Fruit fly (Drosophila melanogaster): ENCODE data around the gene ND-B14.5A.

Gene ND-B14.5A

dm6 chrX:2199303-2199702, 27.0 kb downstream of the ND-B14.5A start (continued):
- TF ChIP-seq sd (tag; optimal IDR thresholded peaks at IDR 0.05) (peak; percentile 85), CG3995 (GFP tag; optimal IDR thresholded peaks at IDR 0.05) (no peak), CG9727 (GFP tag; optimal IDR thresholded peaks at IDR 0.05) (no peak), vnd (GFP tag; IDR thresholded peaks at IDR 0.05; ENCODE audit: partially characterized antibody) (peak; percentile 46; the same call in 1 of the 3 replicates), Poxn (GFP tag; IDR thresholded peaks at IDR 0.05) (no peak), CG14860 (GFP tag; IDR thresholded peaks at IDR 0.05; ENCODE audit: partially characterized antibody) (no peak)

dm6 chrX:2203766-2204165, 31.4 kb downstream of the ND-B14.5A start, which contains the start of gene FarO:
FarO (minus strand) TSS chrX:2203866.
- TF ChIP-seq CG10274 (GFP tag; optimal IDR thresholded peaks at IDR 0.05): no peak
- TF ChIP-seq CG2678 (tag; optimal IDR thresholded peaks at IDR 0.05): no peak
- no peak for TF ChIP-seq CG13624 (GFP tag; optimal IDR thresholded peaks at IDR 0.05)
- TF ChIP-seq scrt (GFP tag; optimal IDR thresholded peaks at IDR 0.05): no peak
- TF ChIP-seq CG3995 (GFP tag; optimal IDR thresholded peaks at IDR 0.05): no peak
- TF ChIP-seq CG32767 (GFP tag; IDR thresholded peaks at IDR 0.05): no peak
- no peak for TF ChIP-seq CG5245 (GFP tag; optimal IDR thresholded peaks at IDR 0.05)
- no peak for TF ChIP-seq Trl (optimal IDR thresholded peaks at IDR 0.05)
- TF ChIP-seq Trl (GFP tag; optimal IDR thresholded peaks at IDR 0.05): no peak
- TF ChIP-seq NFAT (GFP tag; IDR thresholded peaks at IDR 0.05): no peak
- no peak for TF ChIP-seq CG6683 (GFP tag; optimal IDR thresholded peaks at IDR 0.05)
- no peak for TF ChIP-seq fu2 (GFP tag; optimal IDR thresholded peaks at IDR 0.05)

- TF ChIP-seq CG2678 (tag; optimal IDR thresholded peaks at IDR 0.05) (peak; percentile 48), CG18011 (GFP tag; optimal IDR thresholded peaks at IDR 0.05) (no peak), MESR4 (GFP tag; optimal IDR thresholded peaks at IDR 0.05) (no peak), zfh2 (GFP tag; optimal IDR thresholded peaks at IDR 0.05) (peak; percentile 15), lilli (GFP tag; optimal IDR thresholded peaks at IDR 0.05) (peak; percentile 13), phol (tag; optimal IDR thresholded peaks at IDR 0.05) (peak; percentile 10), CG10274 (GFP tag; optimal IDR thresholded peaks at IDR 0.05) (no peak), emc (GFP tag; optimal IDR thresholded peaks at IDR 0.05) (no peak), CG10543 (GFP tag; optimal IDR thresholded peaks at IDR 0.05) (peak; percentile 73), Med (GFP tag) (peak; percentile 74), CG2120 (GFP tag; optimal IDR thresholded peaks at IDR 0.05) (peak; percentile 23), pho (GFP tag; optimal IDR thresholded peaks at IDR 0.05) (no peak), Xrp1 (GFP tag; IDR thresholded peaks at IDR 0.05) (peak; percentile 14; the same call in 1 of the 2 replicates), Pdp1 (GFP tag; optimal IDR thresholded peaks at IDR 0.05) (peak in 1 of 2 experiments; percentile 16), CG13123 (GFP tag; optimal IDR thresholded peaks at IDR 0.05) (no peak), sob (GFP tag; IDR thresholded peaks at IDR 0.05) (no peak), CG30431 (GFP tag; optimal IDR thresholded peaks at IDR 0.05) (no peak), CG3163 (GFP tag; optimal IDR thresholded peaks at IDR 0.05) (no peak), CG6175 (GFP tag; IDR thresholded peaks at IDR 0.05) (peak; percentile 91), CG8359 (GFP tag; optimal IDR thresholded peaks at IDR 0.05; ENCODE audit: borderline replicate concordance) (no peak), CG8765 (GFP tag; IDR thresholded peaks at IDR 0.05) (no peak), crol (GFP tag; IDR thresholded peaks at IDR 0.05) (peak; percentile 91), Side (GFP tag; optimal IDR thresholded peaks at IDR 0.05) (no peak), al (GFP tag; IDR thresholded peaks at IDR 0.05) (peak; percentile 24; the same call in 1 of the 2 replicates), prd (optimal IDR thresholded peaks at IDR 0.05) (no peak), prd (GFP tag; IDR thresholded peaks at IDR 0.05) (peak; percentile 43; the same call in 1 of the 3 replicates), bsh (GFP tag; optimal IDR thresholded peaks at IDR 0.05) (peak in 1 of 2 experiments; percentile 2), vvl (GFP tag; IDR thresholded peaks at IDR 0.05) (0 out of 2 replicates have a peak, but pooled peaks have one; percentile 25), Rfx (GFP tag; IDR thresholded peaks at IDR 0.05) (peak; percentile 67), nmo (GFP tag; optimal IDR thresholded peaks at IDR 0.05) (peak; percentile 37), ssp (GFP tag; IDR thresholded peaks at IDR 0.05) (peak; percentile 35; the same call in 1 of the 2 replicates), br (optimal IDR thresholded peaks at IDR 0.05) (no peak), CG2875 (GFP tag; optimal IDR thresholded peaks at IDR 0.05) (no peak)
Measured at dm6 chrX:2208641-2209241, 36.4 kb downstream of the ND-B14.5A start.
